Worm (Caenorhabditis elegans) whole organism, L3 larva: Measurements from ENCODE around the gene T01G5.7.

Experiments used
- ZK546.5 ChIP-seq: sonication (generic microtip); optimal IDR thresholded peaks from 2 replicates; lab custom pipeline; 2017; ENCODE audit warnings: missing biosample characterization, missing genetic modification characterization
- ama-1 ChIP-seq: fragments of 150-350 bp; optimal IDR thresholded peaks from 2 replicates; lab custom pipeline; 2018
- ceh-16 ChIP-seq: sonication (generic microtip); optimal IDR thresholded peaks from 2 replicates; lab custom pipeline; 2017; ENCODE audit warnings: missing biosample characterization, missing genetic modification characterization
- ceh-82 ChIP-seq: fragments of 150-350 bp; optimal IDR thresholded peaks from 2 replicates; lab custom pipeline; 2014; ENCODE audit warnings: missing biosample characterization, missing genetic modification characterization
- daf-12 ChIP-seq: fragments of 150-350 bp; optimal IDR thresholded peaks from 2 replicates; lab custom pipeline; 2014; ENCODE audit warnings: missing biosample characterization, missing genetic modification reagents, missing genetic modification characterization
- elt-3 ChIP-seq, 3 experiments: fragments of 150-350 bp in 1 of 3; sonication (generic microtip) in 2 of 3; optimal IDR thresholded peaks; 2 replicates in 2 of 3; 4 replicates in 1 of 3; lab custom pipeline; 2014 to 2017; ENCODE audit warnings: missing biosample characterization in 3 of 3, missing genetic modification characterization in 3 of 3
- hmg-11 ChIP-seq: sonication (generic microtip); optimal IDR thresholded peaks from 2 replicates; lab custom pipeline; 2016; ENCODE audit warnings: missing genetic modification characterization, missing compliant biosample characterization
- jun-1 ChIP-seq: fragments of 150-350 bp; optimal IDR thresholded peaks from 2 replicates; lab custom pipeline; 2014; ENCODE audit warnings: missing biosample characterization, missing genetic modification reagents, missing genetic modification characterization
- lin-39 ChIP-seq: fragments of 150-350 bp; optimal IDR thresholded peaks from 2 replicates; lab custom pipeline; 2018; ENCODE audit warnings: missing biosample characterization, missing genetic modification reagents, missing genetic modification characterization
- nhr-12 ChIP-seq: fragments of 150-350 bp; optimal IDR thresholded peaks from 2 replicates; lab custom pipeline; 2014; ENCODE audit warnings: missing biosample characterization, missing genetic modification characterization
- nhr-76 ChIP-seq: fragments of 150-350 bp; sonication (generic microtip); optimal IDR thresholded peaks from 5 replicates; lab custom pipeline; 2014; ENCODE audit warnings: missing biosample characterization, missing genetic modification characterization

DNA sequence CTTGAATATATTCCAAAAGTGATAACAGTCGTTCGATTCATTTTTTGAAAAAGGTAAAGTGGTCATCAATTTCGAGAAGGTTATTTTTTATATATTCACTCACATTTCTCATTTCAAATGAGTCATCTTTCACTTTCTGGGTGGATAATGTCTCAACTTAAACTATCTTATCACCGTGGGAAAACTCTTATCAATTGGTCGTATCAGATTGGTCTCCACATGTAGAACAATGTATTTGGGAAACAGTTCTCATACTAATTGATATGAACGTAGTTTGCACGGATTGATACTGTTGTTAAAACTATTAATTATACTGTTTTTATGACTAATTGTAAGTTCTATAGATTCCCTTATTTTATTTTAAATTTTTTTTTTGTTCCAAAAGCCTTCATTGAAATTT, 22.1 kb downstream of the T01G5.7 start:
- no peak for TF ChIP-seq ZK546.5
- no peak for TF ChIP-seq elt-3 (tag; optimal IDR thresholded peaks at IDR 0.05; lab: Kevin White, UChicago)
- TF ChIP-seq daf-12 (tag; lab: Kevin White, UChicago): no peak
- no peak for TF ChIP-seq nhr-76 (tag; lab: Kevin White, UChicago)
- TF ChIP-seq ama-1 (lab: Kevin White, UChicago): no peak
- no peak for TF ChIP-seq lin-39
- no peak for TF ChIP-seq nhr-12
- TF ChIP-seq jun-1 (tag; lab: Kevin White, UChicago): no peak
- no peak for TF ChIP-seq ceh-16
- TF ChIP-seq hmg-11 (tag; lab: Kevin White, UChicago): no peak
- no peak for TF ChIP-seq ceh-82 (tag; lab: Kevin White, UChicago)
